Worm (Caenorhabditis elegans): ENCODE results near the gene aass-1.

DNA sequence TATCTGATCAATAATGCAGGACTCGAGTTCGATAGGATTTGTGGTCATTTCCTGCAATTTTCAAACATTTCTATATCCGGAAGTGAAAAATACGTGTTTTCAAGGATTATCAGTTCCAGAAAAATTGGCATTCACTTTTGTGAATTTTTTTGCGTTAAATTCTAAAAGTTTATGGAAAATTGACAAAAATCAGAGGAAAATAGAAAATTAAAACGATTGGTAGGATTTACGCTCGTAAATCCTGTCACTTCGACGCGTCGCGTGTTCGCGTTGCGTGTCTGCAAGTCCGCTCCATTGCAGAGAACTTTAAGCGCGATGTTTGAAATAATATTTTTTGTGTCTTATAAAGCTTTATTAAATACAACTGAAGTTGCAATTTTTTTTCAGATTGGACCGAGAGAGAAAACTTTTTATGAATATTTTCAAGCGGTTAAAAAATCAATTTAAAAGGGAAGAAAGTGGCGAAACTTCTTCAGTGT lies 10.5 kb downstream of the aass-1 start, which contains the start of gene rcat-1:
- TF ChIP-seq pqm-1 (tag; optimal IDR thresholded peaks at IDR 0.05) = no peak
- TF ChIP-seq mdl-1 (tag; optimal IDR thresholded peaks at IDR 0.05) = peak in 1 of 2 experiments; percentile 74
- peak; percentile 94 to 97 (median 95) for TF ChIP-seq dpl-1 (GFP tag; optimal IDR thresholded peaks at IDR 0.05)
- TF ChIP-seq nhr-237 (tag; optimal IDR thresholded peaks at IDR 0.05) = peak; percentile 81
- peak; percentile 71 for TF ChIP-seq jun-1 (tag; optimal IDR thresholded peaks at IDR 0.05)
- peak; percentile 82 for TF ChIP-seq nhr-77 (tag; optimal IDR thresholded peaks at IDR 0.05)
- peak; percentile 80 for TF ChIP-seq isw-1 (GFP tag; IDR thresholded peaks at IDR 0.05)
- TF ChIP-seq efl-1 (optimal IDR thresholded peaks at IDR 0.05) = peak; percentile 92 to 97
- peak; percentile 96 to 99 for TF ChIP-seq efl-1 (GFP tag; optimal IDR thresholded peaks at IDR 0.05 in 1 of 2)
- TF ChIP-seq lin-15B (tag; optimal IDR thresholded peaks at IDR 0.05) = peak; percentile 96
- TF ChIP-seq nhr-19 (GFP tag; conservative IDR thresholded peaks at IDR 0.05) = peak; percentile 72
- peak; percentile 80 for TF ChIP-seq tbx-2 (tag; optimal IDR thresholded peaks at IDR 0.05)
- TF ChIP-seq nhr-47 (tag; optimal IDR thresholded peaks at IDR 0.05) = peak; percentile 84
- peak in 3 of 6 experiments; percentile 59 to 93 (median 66) for TF ChIP-seq elt-3 (tag; optimal IDR thresholded peaks at IDR 0.05)

All from whole organism, L1 larva.